Worm (Caenorhabditis elegans) whole organism, L1 larva: ENCODE measurements around the gene F56C3.7.

Experiments
- blmp-1 ChIP-seq: fragments of 150-350 bp; optimal IDR thresholded peaks from 2 replicates; lab custom pipeline; 2014; ENCODE audit warnings: missing biosample characterization, missing genetic modification characterization
- egl-27 ChIP-seq, 2 experiments: fragments of 150-350 bp in 1 of 2; sonication (generic microtip); optimal IDR thresholded peaks; 3 replicates each; lab custom pipeline; 2017 to 2018; ENCODE audit warnings: missing biosample characterization in 2 of 2, missing genetic modification characterization in 2 of 2, missing genetic modification reagents in 2 of 2
- nhr-12 ChIP-seq: sonication (generic microtip); optimal IDR thresholded peaks from 2 replicates; lab custom pipeline; 2017; ENCODE audit warnings: missing biosample characterization, missing genetic modification characterization
- nhr-20 ChIP-seq: sonication (generic microtip); optimal IDR thresholded peaks from 2 replicates; lab custom pipeline; 2016; ENCODE audit warnings: mild to moderate bottlenecking, missing genetic modification characterization, missing compliant biosample characterization
- nhr-71 ChIP-seq: sonication (generic microtip); optimal IDR thresholded peaks from 2 replicates; lab custom pipeline; 2016; ENCODE audit warnings: mild to moderate bottlenecking, missing genetic modification characterization, moderate library complexity, missing compliant biosample characterization

DNA sequence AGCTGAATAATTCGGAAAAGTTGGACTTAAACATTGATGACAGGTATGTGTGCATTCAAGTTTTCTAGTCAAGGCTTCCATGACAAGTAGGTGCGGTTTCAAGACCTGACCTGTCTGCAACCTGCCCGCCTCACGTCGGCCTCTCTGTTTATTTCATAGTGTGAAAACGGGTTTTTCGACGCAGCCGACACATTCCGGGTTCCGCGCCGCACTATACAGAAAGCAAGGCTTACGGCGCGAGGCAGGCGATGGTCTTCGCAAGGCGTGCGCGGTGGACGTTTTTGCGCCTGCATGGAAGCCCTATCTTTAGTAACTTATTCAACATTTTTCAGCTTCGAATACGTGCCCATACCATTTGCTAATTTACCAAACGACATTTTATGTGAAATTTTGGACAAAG is 1.9 kb upstream of the F56C3.7 start:
- no peak for TF ChIP-seq blmp-1 (tag; lab: Kevin White, UChicago)
- no peak for TF ChIP-seq nhr-20 (tag; lab: Kevin White, UChicago)
- no peak for TF ChIP-seq nhr-12 (tag; lab: Kevin White, UChicago)
- no peak for TF ChIP-seq nhr-71
- no peak for TF ChIP-seq egl-27 (tag; optimal IDR thresholded peaks at IDR 0.05; lab: Kevin White, UChicago)
